Worm (Caenorhabditis elegans) whole organism, mixed stage, embryonic: ENCODE results near the gene F02E8.4.
A peak's percentile ranks its signal among the peaks of the same experiment; 100 is the strongest.

Experiments used
- M03D4.4 ChIP-seq: sonication (generic microtip); optimal IDR thresholded peaks from 2 replicates; lab custom pipeline; 2017; ENCODE audit warnings: mild to moderate bottlenecking, missing genetic modification characterization, missing compliant biosample characterization
- bed-3 ChIP-seq: fragments of 200-800 bp; sonication (Bioruptor generic); optimal IDR thresholded peaks from 3 replicates; lab custom pipeline; 2018; ENCODE audit warnings: mild to moderate bottlenecking, missing genetic modification characterization, moderate library complexity, missing compliant biosample characterization
- ceh-39 ChIP-seq: fragments of 150-350 bp; optimal IDR thresholded peaks from 2 replicates; lab custom pipeline; 2014; ENCODE audit warnings: missing biosample characterization, missing genetic modification characterization
- ceh-43 ChIP-seq: fragments of 200-800 bp; sonication (Bioruptor generic); optimal IDR thresholded peaks from 2 replicates; lab custom pipeline; 2018; ENCODE audit warnings: mild to moderate bottlenecking, missing genetic modification characterization, moderate library complexity, missing compliant biosample characterization
- ceh-83 ChIP-seq: fragments of 200-800 bp; sonication (Bioruptor generic); optimal IDR thresholded peaks from 2 replicates; lab custom pipeline; 2018; ENCODE audit warnings: mild to moderate bottlenecking, missing genetic modification characterization, missing compliant biosample characterization
- ces-1 ChIP-seq: fragments of 150-350 bp; optimal IDR thresholded peaks from 2 replicates; lab custom pipeline; 2014; ENCODE audit warnings: missing biosample characterization, missing genetic modification reagents, missing genetic modification characterization
- cnd-1 ChIP-seq: fragments of 200-800 bp; sonication (Bioruptor generic); optimal IDR thresholded peaks from 2 replicates; lab custom pipeline; 2018; ENCODE audit warnings: mild to moderate bottlenecking, missing genetic modification characterization, missing compliant biosample characterization
- drap-1 ChIP-seq: fragments of 200-800 bp; sonication (Bioruptor generic); optimal IDR thresholded peaks from 3 replicates; lab custom pipeline; 2018; ENCODE audit warnings: mild to moderate bottlenecking, missing genetic modification characterization, missing compliant biosample characterization
- elt-1 ChIP-seq: sonication (generic microtip); optimal IDR thresholded peaks from 2 replicates; lab custom pipeline; 2017; ENCODE audit warnings: missing genetic modification characterization, mild to moderate bottlenecking, missing compliant biosample characterization, antibody characterized with exemption, moderate library complexity, borderline replicate concordance; ENCODE audit not compliant: insufficient read depth
- elt-3 ChIP-seq: fragments of 150-350 bp; optimal IDR thresholded peaks from 2 replicates; lab custom pipeline; 2014; ENCODE audit warnings: missing biosample characterization, missing genetic modification characterization
- flh-1 ChIP-seq: fragments of 200-800 bp; sonication (Bioruptor generic); optimal IDR thresholded peaks from 2 replicates; lab custom pipeline; 2018; ENCODE audit warnings: mild to moderate bottlenecking, missing genetic modification characterization, moderate library complexity, missing compliant biosample characterization
- ham-2 ChIP-seq: fragments of 200-800 bp; sonication (Bioruptor generic); optimal IDR thresholded peaks from 2 replicates; lab custom pipeline; 2018; ENCODE audit warnings: mild to moderate bottlenecking, missing genetic modification characterization, missing compliant biosample characterization
- hlh-1 ChIP-seq: fragments of 150-350 bp; optimal IDR thresholded peaks from 2 replicates; lab custom pipeline; 2014; ENCODE audit warnings: missing biosample characterization, missing genetic modification reagents, missing genetic modification characterization
- lin-13 ChIP-seq: fragments of 150-350 bp; optimal IDR thresholded peaks from 2 replicates; lab custom pipeline; 2014; ENCODE audit warnings: missing biosample characterization, missing genetic modification characterization
- lin-32 ChIP-seq: fragments of 200-800 bp; sonication (Bioruptor generic); optimal IDR thresholded peaks from 2 replicates; lab custom pipeline; 2018; ENCODE audit warnings: mild to moderate bottlenecking, missing genetic modification characterization, missing compliant biosample characterization
- lsy-2 ChIP-seq: fragments of 150-350 bp; optimal IDR thresholded peaks from 2 replicates; lab custom pipeline; 2014; ENCODE audit warnings: missing biosample characterization, missing genetic modification characterization
- mab-5 ChIP-seq: fragments of 150-350 bp; optimal IDR thresholded peaks from 2 replicates; lab custom pipeline; 2014; ENCODE audit warnings: missing biosample characterization, missing genetic modification characterization
- mep-1 ChIP-seq: fragments of 150-350 bp; optimal IDR thresholded peaks from 2 replicates; lab custom pipeline; 2017; ENCODE audit warnings: missing biosample characterization, missing genetic modification reagents, missing genetic modification characterization, inconsistent platforms
- mls-2 ChIP-seq: sonication (generic microtip); optimal IDR thresholded peaks from 2 replicates; lab custom pipeline; 2016; ENCODE audit warnings: mild to moderate bottlenecking, missing genetic modification characterization, moderate library complexity, missing compliant biosample characterization
- nhr-2 ChIP-seq: fragments of 150-350 bp; optimal IDR thresholded peaks from 2 replicates; lab custom pipeline; 2014; ENCODE audit warnings: missing biosample characterization, missing genetic modification characterization
- nhr-237 ChIP-seq: fragments of 150-350 bp; optimal IDR thresholded peaks from 2 replicates; lab custom pipeline; 2014; ENCODE audit warnings: missing biosample characterization, missing genetic modification characterization
- nhr-28 ChIP-seq: fragments of 150-350 bp; optimal IDR thresholded peaks from 2 replicates; lab custom pipeline; 2014; ENCODE audit warnings: missing biosample characterization, missing genetic modification characterization
- nhr-76 ChIP-seq: sonication (generic microtip); optimal IDR thresholded peaks from 2 replicates; lab custom pipeline; 2017; ENCODE audit warnings: missing biosample characterization, missing genetic modification characterization
- pha-4 ChIP-seq: fragments of 150-350 bp; optimal IDR thresholded peaks from 2 replicates; lab custom pipeline; 2018; ENCODE audit warnings: missing biosample characterization, missing genetic modification reagents, missing genetic modification characterization
- sem-2 ChIP-seq: fragments of 200-800 bp; sonication (Bioruptor generic); optimal IDR thresholded peaks from 2 replicates; lab custom pipeline; 2018; ENCODE audit warnings: mild to moderate bottlenecking, missing genetic modification characterization, missing compliant biosample characterization
- snpc-4 ChIP-seq: fragments of 150-350 bp; optimal IDR thresholded peaks from 2 replicates; lab custom pipeline; 2014; ENCODE audit warnings: missing biosample characterization, missing genetic modification characterization
- sptf-1 ChIP-seq: sonication (generic microtip); optimal IDR thresholded peaks from 2 replicates; lab custom pipeline; 2017; ENCODE audit warnings: mild to moderate bottlenecking, missing genetic modification characterization, moderate library complexity, missing compliant biosample characterization
- tbx-8 ChIP-seq: fragments of 200-800 bp; sonication (Bioruptor generic); optimal IDR thresholded peaks from 2 replicates; lab custom pipeline; 2018; ENCODE audit warnings: mild to moderate bottlenecking, missing genetic modification characterization, moderate library complexity, missing compliant biosample characterization
- unc-120 ChIP-seq: sonication (generic microtip); optimal IDR thresholded peaks from 2 replicates; lab custom pipeline; 2017; ENCODE audit warnings: missing genetic modification characterization, missing compliant biosample characterization; ENCODE audit not compliant: poor library complexity, severe bottlenecking
- unc-39 ChIP-seq: fragments of 150-350 bp; optimal IDR thresholded peaks from 2 replicates; lab custom pipeline; 2014; ENCODE audit warnings: missing biosample characterization, missing genetic modification characterization
- zip-8 ChIP-seq: fragments of 150-350 bp; optimal IDR thresholded peaks from 2 replicates; lab custom pipeline; 2014; ENCODE audit warnings: missing biosample characterization, missing genetic modification characterization

The F02E8.4 gene

ce11 chrX:4444073-4444472 is 9.8 kb upstream of the F02E8.4 start (continued):
- TF ChIP-seq pha-4 (tag; lab: Kevin White, UChicago) (no peak), ceh-39 (tag; lab: Kevin White, UChicago) (no peak), unc-120 (tag; lab: Kevin White, UChicago) (peak; percentile 63), nhr-237 (tag; lab: Kevin White, UChicago) (no peak), drap-1 (GFP tag; lab: Kevin White, UChicago) (peak; percentile 76), nhr-76 (tag; lab: Kevin White, UChicago) (no peak)

DNA sequence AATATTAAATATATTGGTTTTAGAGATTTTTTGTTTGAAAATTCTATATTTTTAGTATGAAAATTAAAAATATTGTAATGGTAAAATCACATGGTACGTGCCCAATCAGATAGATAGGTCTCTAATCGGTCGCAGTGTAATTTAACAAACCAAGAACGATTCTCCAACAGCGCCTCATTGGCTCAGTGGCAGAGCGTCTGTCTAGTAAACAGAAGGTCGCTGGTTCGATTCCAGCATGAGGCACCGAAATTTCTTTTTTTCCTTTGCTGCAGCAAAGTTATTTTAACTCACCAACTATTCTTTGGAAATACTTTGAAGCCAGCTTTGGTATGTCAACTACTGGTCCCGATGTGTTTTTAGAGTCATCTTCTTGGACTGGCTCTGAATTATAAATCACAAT is 9.1 kb upstream of the F02E8.4 start:
- TF ChIP-seq sptf-1 (peak; percentile 38), drap-1 (GFP tag; lab: Kevin White, UChicago) (peak; percentile 13), unc-120 (tag; lab: Kevin White, UChicago) (peak; percentile 14), ham-2 (GFP tag; lab: Kevin White, UChicago) (no peak), elt-1 (tag; lab: Kevin White, UChicago) (no peak), lin-13 (no peak), elt-3 (tag; lab: Kevin White, UChicago) (no peak), mab-5 (no peak), mep-1 (tag; lab: Kevin White, UChicago) (no peak), ceh-83 (GFP tag; lab: Kevin White, UChicago) (peak; percentile 74), nhr-76 (tag; lab: Kevin White, UChicago) (no peak), zip-8 (tag; lab: Kevin White, UChicago) (no peak)

DNA sequence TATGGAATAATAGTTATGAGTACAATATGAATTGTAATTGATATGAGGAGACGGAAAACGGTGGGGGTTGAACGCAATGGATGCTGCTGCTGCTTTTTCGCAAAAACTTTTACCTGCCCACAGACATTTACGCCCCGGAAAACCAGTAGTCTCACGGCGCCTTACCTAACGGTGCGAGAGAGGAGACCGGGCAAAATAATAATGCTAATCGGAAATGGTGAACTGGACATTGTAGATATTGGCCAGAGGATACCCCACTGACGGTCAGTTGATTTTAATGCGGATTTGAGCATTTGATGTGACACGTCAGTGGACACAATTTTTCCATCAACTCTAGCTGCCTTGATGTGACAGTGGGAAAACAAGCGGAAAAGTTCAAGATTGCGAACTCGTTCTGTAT is 5.6 kb upstream of the F02E8.4 start, which contains the start of gene mltn-13:
TSS of gene mltn-13 (minus strand) at position 101 of the 400 bp plus-strand sequence.
- TF ChIP-seq lin-13 (no peak), flh-1 (GFP tag; lab: Kevin White, UChicago) (no peak), drap-1 (GFP tag; lab: Kevin White, UChicago) (no peak), tbx-8 (no peak), snpc-4 (tag; lab: Kevin White, UChicago) (no peak), elt-1 (tag; lab: Kevin White, UChicago) (no peak), mab-5 (no peak), bed-3 (GFP tag; lab: Kevin White, UChicago) (no peak), ham-2 (GFP tag; lab: Kevin White, UChicago) (no peak)

ce11 chrX:4451936-4452335 is 2.0 kb upstream of the F02E8.4 start:
- TF ChIP-seq lin-32 (GFP tag; lab: Kevin White, UChicago) (no peak), nhr-28 (tag; lab: Kevin White, UChicago) (no peak), drap-1 (GFP tag; lab: Kevin White, UChicago) (no peak), ceh-43 (no peak), unc-120 (tag; lab: Kevin White, UChicago) (no peak), cnd-1 (tag; lab: Kevin White, UChicago) (no peak), ceh-39 (tag; lab: Kevin White, UChicago) (no peak), flh-1 (GFP tag; lab: Kevin White, UChicago) (no peak), hlh-1 (tag; lab: Kevin White, UChicago) (no peak), lsy-2 (tag; lab: Kevin White, UChicago) (no peak), bed-3 (GFP tag; lab: Kevin White, UChicago) (no peak)

ce11 chrX:4453101-4453500 is 819 bp upstream of the F02E8.4 start:
- TF ChIP-seq lsy-2 (tag; lab: Kevin White, UChicago) (no peak), mab-5 (no peak), nhr-2 (tag; lab: Kevin White, UChicago) (no peak), sem-2 (GFP tag; lab: Kevin White, UChicago) (no peak), snpc-4 (tag; lab: Kevin White, UChicago) (no peak), ceh-43 (no peak)

- TF ChIP-seq cnd-1 (tag; lab: Kevin White, UChicago) (peak; percentile 34), sptf-1 (peak; percentile 37), hlh-1 (tag; lab: Kevin White, UChicago) (peak; percentile 50), nhr-28 (tag; lab: Kevin White, UChicago) (no peak), zip-8 (tag; lab: Kevin White, UChicago) (no peak), unc-120 (tag; lab: Kevin White, UChicago) (peak; percentile 53), pha-4 (tag; lab: Kevin White, UChicago) (peak; percentile 19), mls-2 (peak; percentile 33), M03D4.4 (no peak), unc-39 (tag; lab: Kevin White, UChicago) (no peak), lin-32 (GFP tag; lab: Kevin White, UChicago) (no peak), flh-1 (GFP tag; lab: Kevin White, UChicago) (no peak), ham-2 (GFP tag; lab: Kevin White, UChicago) (no peak), ces-1 (GFP tag; lab: Kevin White, UChicago) (peak; percentile 57)
Measured at ce11 chrX:4457853-4458322, 4.0 kb downstream of the F02E8.4 start, which contains the start of gene aps-2. Gene aps-2, plus strand, starts transcription at chrX:4458272.
